Worm (Caenorhabditis elegans) whole organism, L1 larva: ENCODE data around the gene hum-8.

Source experiments
- aha-1 ChIP-seq: fragments of 150-350 bp; optimal IDR thresholded peaks from 2 replicates; lab custom pipeline; 2014; ENCODE audit warnings: missing biosample characterization, missing genetic modification characterization
- dpl-1 ChIP-seq, 3 experiments: fragments of 150-350 bp in 2 of 3; sonication (generic microtip) in 1 of 3; optimal IDR thresholded peaks; 2 replicates each; lab custom pipeline; 2014 to 2017; ENCODE audit warnings: missing biosample characterization in 3 of 3, missing genetic modification characterization in 3 of 3, missing genetic modification reagents in 3 of 3
- efl-3 ChIP-seq: fragments of 200-800 bp; sonication (Bioruptor generic); optimal IDR thresholded peaks from 2 replicates; lab custom pipeline; 2018; ENCODE audit warnings: mild to moderate bottlenecking, missing genetic modification characterization, missing compliant biosample characterization
- nhr-12 ChIP-seq: sonication (generic microtip); optimal IDR thresholded peaks from 2 replicates; lab custom pipeline; 2017; ENCODE audit warnings: missing biosample characterization, missing genetic modification characterization
- unc-130 ChIP-seq: fragments of 150-350 bp; optimal IDR thresholded peaks from 2 replicates; lab custom pipeline; 2017; ENCODE audit warnings: missing biosample characterization, missing genetic modification characterization, inconsistent platforms

ce11 chrIV:467291-467690 lies 26.9 kb upstream of the hum-8 start:
- TF ChIP-seq efl-3 (no peak), unc-130 (tag; lab: Kevin White, UChicago) (no peak), dpl-1 (GFP tag; optimal IDR thresholded peaks at IDR 0.05; lab: Kevin White, UChicago) (no peak), nhr-12 (tag; lab: Kevin White, UChicago) (no peak), aha-1 (tag; lab: Kevin White, UChicago) (no peak)
